Worm (Caenorhabditis elegans): ENCODE data around the gene C12D8.13.

C12D8.13 gene

ce11 chrV:10201913-10202312 lies 18.6 kb downstream of the C12D8.13 start, which contains the start of gene ZK856.7:
Gene ZK856.7 (plus strand): TSS chrV:10202098.
- no peak for TF ChIP-seq T22C8.4 (GFP tag; IDR thresholded peaks at IDR 0.05)
- no peak for TF ChIP-seq flt-1 (GFP tag; IDR thresholded peaks at IDR 0.05)
- TF ChIP-seq ztf-29 (GFP tag; IDR thresholded peaks at IDR 0.05): no peak
- no peak for TF ChIP-seq tab-1 (GFP tag; IDR thresholded peaks at IDR 0.05)
- no peak for TF ChIP-seq ztf-23 (GFP tag; IDR thresholded peaks at IDR 0.05)
- no peak for TF ChIP-seq ref-1 (GFP tag; conservative IDR thresholded peaks at IDR 0.05)
- no peak for TF ChIP-seq med-1 (GFP tag; optimal IDR thresholded peaks at IDR 0.05; ENCODE audit: insufficient read depth)
- TF ChIP-seq cog-1 (tag; optimal IDR thresholded peaks at IDR 0.05): no peak
- TF ChIP-seq klf-2 (GFP tag; conservative IDR thresholded peaks at IDR 0.05): no peak

- TF ChIP-seq med-1 (GFP tag; optimal IDR thresholded peaks at IDR 0.05; ENCODE audit: insufficient read depth): no peak
- TF ChIP-seq cog-1 (tag; optimal IDR thresholded peaks at IDR 0.05): no peak
- TF ChIP-seq T22C8.4 (GFP tag; IDR thresholded peaks at IDR 0.05): no peak
- TF ChIP-seq tab-1 (GFP tag; IDR thresholded peaks at IDR 0.05): no peak
- TF ChIP-seq klf-2 (GFP tag; conservative IDR thresholded peaks at IDR 0.05): no peak
- TF ChIP-seq ztf-29 (GFP tag; IDR thresholded peaks at IDR 0.05): no peak
- no peak for TF ChIP-seq ztf-23 (GFP tag; IDR thresholded peaks at IDR 0.05)
- no peak for TF ChIP-seq ref-1 (GFP tag; conservative IDR thresholded peaks at IDR 0.05)
- TF ChIP-seq flt-1 (GFP tag; IDR thresholded peaks at IDR 0.05): no peak
These were observed 22.1 kb downstream of the C12D8.13 start, which contains the start of gene ZK856.6 for ce11 chrV:10198386-10198785. Gene ZK856.6 (plus strand): TSS chrV:10198686.

- no peak for TF ChIP-seq tab-1 (GFP tag; IDR thresholded peaks at IDR 0.05)
- TF ChIP-seq ztf-29 (GFP tag; IDR thresholded peaks at IDR 0.05): no peak
- no peak for TF ChIP-seq ref-1 (GFP tag; conservative IDR thresholded peaks at IDR 0.05)
- no peak for TF ChIP-seq klf-2 (GFP tag; conservative IDR thresholded peaks at IDR 0.05)
- TF ChIP-seq flt-1 (GFP tag; IDR thresholded peaks at IDR 0.05): no peak
- no peak for TF ChIP-seq T22C8.4 (GFP tag; IDR thresholded peaks at IDR 0.05)
- TF ChIP-seq cog-1 (tag; optimal IDR thresholded peaks at IDR 0.05): no peak
These were observed 29.3 kb downstream of the C12D8.13 start for ce11 chrV:10191242-10191641.

ce11 chrV:10190081-10190556 lies 30.4 kb downstream of the C12D8.13 start, which contains the start of gene ZK856.5:
Gene ZK856.5 (minus strand): TSS chrV:10190131.
- no peak for TF ChIP-seq med-1 (GFP tag; optimal IDR thresholded peaks at IDR 0.05; ENCODE audit: insufficient read depth)
- no peak for TF ChIP-seq cog-1 (tag; optimal IDR thresholded peaks at IDR 0.05)
- TF ChIP-seq ref-1 (GFP tag; conservative IDR thresholded peaks at IDR 0.05): no peak
- no peak for TF ChIP-seq ztf-29 (GFP tag; IDR thresholded peaks at IDR 0.05)
- TF ChIP-seq flt-1 (GFP tag; IDR thresholded peaks at IDR 0.05): no peak
- TF ChIP-seq T22C8.4 (GFP tag; IDR thresholded peaks at IDR 0.05): no peak
- TF ChIP-seq tab-1 (GFP tag; IDR thresholded peaks at IDR 0.05): no peak
- no peak for TF ChIP-seq ztf-23 (GFP tag; IDR thresholded peaks at IDR 0.05)
- no peak for TF ChIP-seq klf-2 (GFP tag; conservative IDR thresholded peaks at IDR 0.05)

- TF ChIP-seq ref-1 (GFP tag; conservative IDR thresholded peaks at IDR 0.05): no peak
- TF ChIP-seq ztf-29 (GFP tag; IDR thresholded peaks at IDR 0.05): no peak
These were observed 34.8 kb downstream of the C12D8.13 start, which contains the start of gene ZK856.18 for ce11 chrV:10185719-10186118. Gene ZK856.18 (minus strand): TSS chrV:10186007.

ce11 chrV:10183810-10184209 lies 36.7 kb downstream of the C12D8.13 start:
- TF ChIP-seq T22C8.4 (GFP tag; IDR thresholded peaks at IDR 0.05): no peak
- no peak for TF ChIP-seq cog-1 (tag; optimal IDR thresholded peaks at IDR 0.05)
- no peak for TF ChIP-seq med-1 (GFP tag; optimal IDR thresholded peaks at IDR 0.05; ENCODE audit: insufficient read depth)
- no peak for TF ChIP-seq ref-1 (GFP tag; conservative IDR thresholded peaks at IDR 0.05)
- no peak for TF ChIP-seq ztf-23 (GFP tag; IDR thresholded peaks at IDR 0.05)
- no peak for TF ChIP-seq klf-2 (GFP tag; conservative IDR thresholded peaks at IDR 0.05)
- TF ChIP-seq flt-1 (GFP tag; IDR thresholded peaks at IDR 0.05): no peak
- no peak for TF ChIP-seq tab-1 (GFP tag; IDR thresholded peaks at IDR 0.05)
- TF ChIP-seq ztf-29 (GFP tag; IDR thresholded peaks at IDR 0.05): no peak

- TF ChIP-seq ztf-29 (GFP tag; IDR thresholded peaks at IDR 0.05) (no peak), tab-1 (GFP tag; IDR thresholded peaks at IDR 0.05) (no peak), flt-1 (GFP tag; IDR thresholded peaks at IDR 0.05) (no peak), med-1 (GFP tag; optimal IDR thresholded peaks at IDR 0.05; ENCODE audit: insufficient read depth) (no peak), klf-2 (GFP tag; conservative IDR thresholded peaks at IDR 0.05) (no peak), ref-1 (GFP tag; conservative IDR thresholded peaks at IDR 0.05) (no peak), ztf-23 (GFP tag; IDR thresholded peaks at IDR 0.05) (no peak), T22C8.4 (GFP tag; IDR thresholded peaks at IDR 0.05) (no peak), cog-1 (tag; optimal IDR thresholded peaks at IDR 0.05) (no peak)
These were observed 37.5 kb downstream of the C12D8.13 start, which contains the start of gene ZK856.4 for ce11 chrV:10182984-10183383. Gene ZK856.4 (plus strand): TSS chrV:10183284.

ce11 chrV:10179235-10179634 lies 41.3 kb downstream of the C12D8.13 start, which contains the start of gene cul-5:
Gene cul-5 (plus strand): TSS chrV:10179535.
- no peak for TF ChIP-seq flt-1 (GFP tag; IDR thresholded peaks at IDR 0.05)
- no peak for TF ChIP-seq ref-1 (GFP tag; conservative IDR thresholded peaks at IDR 0.05)
- no peak for TF ChIP-seq klf-2 (GFP tag; conservative IDR thresholded peaks at IDR 0.05)
- no peak for TF ChIP-seq T22C8.4 (GFP tag; IDR thresholded peaks at IDR 0.05)

ce11 chrV:10178166-10178565 lies 42.3 kb downstream of the C12D8.13 start:
- peak; percentile 46 for TF ChIP-seq cog-1 (tag; optimal IDR thresholded peaks at IDR 0.05)
- TF ChIP-seq tab-1 (GFP tag; IDR thresholded peaks at IDR 0.05): no peak
- no peak for TF ChIP-seq ztf-23 (GFP tag; IDR thresholded peaks at IDR 0.05)
- TF ChIP-seq ref-1 (GFP tag; conservative IDR thresholded peaks at IDR 0.05): no peak
- no peak for TF ChIP-seq T22C8.4 (GFP tag; IDR thresholded peaks at IDR 0.05)
- no peak for TF ChIP-seq klf-2 (GFP tag; conservative IDR thresholded peaks at IDR 0.05)
- TF ChIP-seq flt-1 (GFP tag; IDR thresholded peaks at IDR 0.05): no peak
- TF ChIP-seq med-1 (GFP tag; optimal IDR thresholded peaks at IDR 0.05; ENCODE audit: insufficient read depth): no peak

ce11 chrV:10174632-10175075 lies 45.9 kb downstream of the C12D8.13 start:
- TF ChIP-seq T22C8.4 (GFP tag; IDR thresholded peaks at IDR 0.05): peak; percentile 79
- no peak for TF ChIP-seq flt-1 (GFP tag; IDR thresholded peaks at IDR 0.05)
